Fruit fly (Drosophila melanogaster) S2 (cell line): Measurements from ENCODE around the gene Ahcy.

Experiments used
- CG8478 ChIP-seq: fragments of >200 bp; optimal IDR thresholded peaks from 2 replicates; lab custom pipeline; 2018
- CTCF ChIP-seq, 2 experiments: fragments of >200 bp; optimal IDR thresholded peaks; 2 replicates each; lab custom pipeline; 2018

The Ahcy gene

DNA sequence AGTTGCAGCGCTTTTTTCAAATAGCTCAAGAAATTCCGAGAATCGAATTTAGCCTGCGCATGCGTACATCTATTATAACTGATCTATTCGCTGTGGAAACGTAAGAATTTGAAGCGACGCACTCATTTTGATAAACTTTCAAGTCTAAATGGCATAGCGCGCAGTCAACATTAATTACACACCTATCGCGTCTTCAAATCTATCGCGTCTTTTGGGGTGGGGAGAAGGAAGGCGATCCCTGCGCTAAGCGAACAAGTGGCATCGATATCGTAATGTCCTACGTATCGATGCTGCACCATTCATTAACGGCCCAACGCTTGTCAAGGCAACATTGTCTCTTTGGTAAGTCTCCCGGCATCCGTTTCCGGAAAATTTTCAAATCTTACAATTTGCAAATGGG is 25.7 kb downstream of the Ahcy start, which contains the start of gene CG6324:
Gene CG6324, plus strand, starts transcription at position 301 of the 400 bp plus-strand sequence.
- TF ChIP-seq CTCF (optimal IDR thresholded peaks at IDR 0.05; lab: Kevin White, UChicago) = no peak
- no peak for TF ChIP-seq CG8478 (lab: Kevin White, UChicago)

DNA sequence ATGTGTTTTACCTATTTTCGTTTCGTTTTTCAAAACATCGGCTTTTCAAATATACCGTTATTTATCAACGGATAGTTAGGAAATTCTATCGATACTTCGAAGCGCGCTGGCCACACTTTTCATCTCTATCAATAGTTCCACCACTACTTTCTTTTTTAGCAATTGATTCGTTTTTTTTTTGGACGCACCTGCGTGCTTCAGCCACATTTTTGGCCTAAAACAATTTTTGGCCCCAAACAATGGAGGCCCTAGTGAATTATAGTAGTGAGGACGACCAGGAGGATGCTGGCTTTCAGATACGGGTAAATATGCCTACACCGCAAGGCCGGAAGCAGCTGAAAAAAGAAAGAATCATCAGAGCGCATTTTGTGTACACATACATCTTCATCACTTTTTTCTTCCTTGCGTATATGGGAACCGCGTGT is 32.2 kb downstream of the Ahcy start, which contains the start of gene CG6340:
Gene CG6340, plus strand, starts transcription at position 139 of the 425 bp plus-strand sequence.
- TF ChIP-seq CTCF (optimal IDR thresholded peaks at IDR 0.05; lab: Kevin White, UChicago) = no peak
- no peak for TF ChIP-seq CG8478 (lab: Kevin White, UChicago)

DNA sequence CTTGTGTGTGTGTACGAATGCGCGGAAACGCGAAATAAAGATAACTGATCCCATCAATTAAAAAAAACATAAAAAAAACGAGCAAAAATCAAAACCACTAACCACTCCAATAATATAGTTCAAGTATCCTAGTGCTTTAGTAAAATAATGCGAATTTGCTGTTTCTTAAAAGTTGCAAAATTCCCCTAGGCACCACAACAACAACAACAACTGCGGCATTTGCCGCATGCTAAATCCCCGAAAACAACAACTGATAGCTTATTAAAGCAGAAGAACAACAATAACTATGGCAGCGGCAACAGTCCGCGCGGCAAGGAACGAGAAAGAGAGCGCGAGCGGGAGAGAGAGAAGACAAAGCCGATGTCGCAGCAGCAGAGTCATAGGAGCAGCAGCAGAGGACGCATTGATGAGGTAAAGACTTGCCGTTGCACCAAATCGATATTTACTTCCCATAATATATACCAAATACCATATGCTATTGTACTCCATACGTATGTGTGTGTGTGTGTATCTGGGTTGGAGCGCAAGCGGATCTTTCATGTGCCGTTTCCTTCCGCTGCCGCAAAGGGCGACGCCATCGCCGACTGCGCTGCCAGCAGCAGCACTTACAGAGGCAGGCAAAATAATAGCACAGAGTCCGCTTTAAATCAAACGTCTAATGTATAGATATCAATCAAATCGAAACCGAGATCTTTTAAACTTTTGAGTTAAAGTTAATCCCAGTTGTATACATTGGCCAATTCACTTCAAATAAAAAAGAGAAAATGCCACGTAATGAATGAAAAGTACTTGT is 33.1 kb downstream of the Ahcy start:
- TF ChIP-seq CTCF (optimal IDR thresholded peaks at IDR 0.05; lab: Kevin White, UChicago) (no peak), CG8478 (lab: Kevin White, UChicago) (no peak)

DNA sequence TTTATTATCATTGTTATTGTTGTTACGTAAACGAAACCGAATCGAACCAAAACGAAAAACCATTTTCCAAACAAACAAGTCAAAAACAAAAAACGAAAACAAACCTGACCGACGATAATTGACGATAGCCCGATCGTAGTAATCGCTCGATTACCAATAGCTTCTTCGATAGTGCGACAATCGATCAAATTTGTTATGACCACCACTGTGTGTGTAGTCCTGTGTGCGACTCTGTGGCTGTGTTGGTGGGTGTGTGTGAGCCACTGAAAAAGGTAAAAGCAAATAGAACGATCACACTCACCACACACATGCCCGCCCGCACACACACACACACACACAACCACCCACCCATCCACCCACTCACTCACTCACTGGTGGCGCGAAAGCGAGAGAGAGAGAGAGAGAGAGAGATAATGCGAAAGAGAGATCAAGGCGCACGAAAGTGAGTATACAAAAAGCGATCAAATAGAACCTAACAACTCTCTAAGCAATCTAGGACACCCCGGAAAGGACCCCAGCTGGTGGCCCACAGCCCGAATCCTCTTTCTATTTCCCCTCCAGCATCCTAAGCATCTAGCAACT is 34.5 kb downstream of the Ahcy start:
- no peak for TF ChIP-seq CTCF (optimal IDR thresholded peaks at IDR 0.05; lab: Kevin White, UChicago)
- no peak for TF ChIP-seq CG8478 (lab: Kevin White, UChicago)

DNA sequence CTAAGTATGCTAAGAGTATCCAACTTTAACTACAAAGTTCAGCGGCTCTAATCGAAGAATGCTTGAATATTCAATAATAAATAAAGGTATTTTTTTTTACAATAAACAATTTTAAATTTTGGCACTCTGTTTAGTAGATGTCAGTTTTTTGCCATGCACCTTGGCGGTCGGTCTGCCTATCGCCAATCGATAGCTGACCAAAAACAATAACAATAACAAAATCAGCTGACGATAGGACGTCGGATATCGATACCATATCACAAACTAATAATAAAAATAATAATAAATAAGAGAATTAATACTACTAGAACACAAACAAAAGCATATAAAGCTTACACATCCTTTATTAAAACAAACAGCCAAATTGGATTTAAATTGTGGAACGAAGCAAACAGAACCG is 36.6 kb downstream of the Ahcy start, which contains the start of gene Gmap:
Gene Gmap, plus strand, starts transcription at position 241 of the 400 bp plus-strand sequence.
- TF ChIP-seq CTCF (optimal IDR thresholded peaks at IDR 0.05; lab: Kevin White, UChicago) (no peak), CG8478 (lab: Kevin White, UChicago) (no peak)

DNA sequence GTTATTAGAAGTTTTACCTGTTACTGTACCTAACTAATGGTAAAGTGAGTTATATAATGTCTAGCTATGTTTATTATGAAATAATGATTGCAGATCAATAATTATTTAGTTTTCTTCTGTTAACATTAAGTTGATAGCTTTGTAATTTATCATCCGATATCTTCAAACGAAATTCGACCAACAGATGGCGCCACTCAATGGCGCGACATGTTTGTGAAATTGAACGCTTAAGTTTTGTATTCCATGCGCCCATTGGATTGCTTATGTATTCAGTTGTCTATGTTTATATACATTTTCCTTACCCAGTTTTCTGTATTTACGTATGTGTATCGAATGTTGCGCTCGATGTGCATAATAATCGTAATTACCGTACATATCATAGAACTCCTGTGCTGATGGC is 40.5 kb downstream of the Ahcy start:
- TF ChIP-seq CG8478 (lab: Kevin White, UChicago) (no peak), CTCF (optimal IDR thresholded peaks at IDR 0.05; lab: Kevin White, UChicago) (peak; percentile 73 to 81)

DNA sequence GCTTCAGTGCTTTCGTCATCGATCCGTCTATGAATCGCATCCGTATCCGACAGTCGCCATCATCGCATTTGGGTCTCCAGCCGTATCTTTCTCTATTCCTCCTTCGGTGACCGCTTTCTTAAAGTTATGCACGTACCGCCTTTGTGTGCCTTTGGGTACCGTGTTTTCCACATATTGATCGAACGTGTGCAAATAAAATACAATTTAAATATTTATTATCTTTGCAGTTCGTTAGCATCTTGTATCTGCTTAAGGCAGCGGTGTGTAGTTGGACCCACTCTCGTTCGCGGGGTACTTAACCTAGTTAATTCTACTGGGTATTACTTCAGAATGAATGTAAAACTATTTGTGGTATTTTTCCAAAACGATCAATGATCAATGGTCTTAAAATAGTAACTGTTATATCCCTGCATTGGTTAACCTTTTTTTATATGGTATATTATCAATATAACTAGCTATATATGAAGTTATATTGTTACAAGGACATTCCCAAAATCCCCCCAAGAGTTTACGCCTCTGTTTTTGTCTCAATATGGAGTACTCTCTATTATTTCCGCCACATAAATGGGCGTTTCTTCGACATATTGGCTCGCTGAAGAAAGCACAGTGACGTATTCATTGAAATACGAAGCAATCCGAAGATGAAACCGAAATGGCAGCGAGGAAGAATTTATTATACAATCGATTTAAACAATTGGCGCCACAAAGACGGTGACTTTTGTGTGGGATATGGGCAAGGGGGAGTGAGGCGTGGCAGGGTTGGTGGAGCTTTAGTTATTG is 45.7 kb downstream of the Ahcy start:
- no peak for TF ChIP-seq CG8478 (lab: Kevin White, UChicago)
- TF ChIP-seq CTCF (optimal IDR thresholded peaks at IDR 0.05; lab: Kevin White, UChicago) = no peak

DNA sequence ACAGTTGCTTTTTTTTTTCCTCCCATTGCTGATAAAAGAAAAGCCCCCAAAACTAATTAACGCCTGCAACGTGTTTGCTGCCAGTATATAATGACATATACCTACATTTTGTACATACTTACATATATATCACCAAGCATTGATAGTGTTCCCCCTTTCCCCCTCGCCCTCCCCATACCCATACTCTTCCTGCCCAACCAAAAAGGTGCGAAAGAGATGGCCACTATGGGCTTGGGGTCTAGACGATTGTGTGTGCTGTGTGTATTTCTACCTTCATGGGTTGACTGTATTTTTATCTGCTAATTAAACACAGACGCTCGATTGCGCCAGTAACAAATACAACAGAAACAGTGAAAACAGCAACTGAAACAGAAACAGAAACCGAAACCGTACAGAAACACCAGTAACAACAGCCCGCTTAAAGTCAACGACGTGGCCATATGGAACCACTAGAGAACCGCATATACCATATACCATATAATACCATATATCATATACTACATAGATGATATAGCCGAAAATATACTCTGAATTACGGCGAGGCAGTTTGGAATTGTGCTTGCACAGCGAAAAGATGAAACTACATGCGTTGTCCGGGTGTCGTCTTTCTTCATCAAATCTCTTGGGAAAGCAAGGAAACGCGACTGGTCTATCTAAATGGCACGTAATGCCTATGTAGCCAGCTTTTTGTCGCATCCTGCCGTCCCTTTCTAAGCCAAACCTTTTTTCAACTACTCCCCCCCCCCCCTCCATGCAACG is 46.8 kb downstream of the Ahcy start:
- no peak for TF ChIP-seq CTCF (optimal IDR thresholded peaks at IDR 0.05; lab: Kevin White, UChicago)
- TF ChIP-seq CG8478 (lab: Kevin White, UChicago) = no peak

DNA sequence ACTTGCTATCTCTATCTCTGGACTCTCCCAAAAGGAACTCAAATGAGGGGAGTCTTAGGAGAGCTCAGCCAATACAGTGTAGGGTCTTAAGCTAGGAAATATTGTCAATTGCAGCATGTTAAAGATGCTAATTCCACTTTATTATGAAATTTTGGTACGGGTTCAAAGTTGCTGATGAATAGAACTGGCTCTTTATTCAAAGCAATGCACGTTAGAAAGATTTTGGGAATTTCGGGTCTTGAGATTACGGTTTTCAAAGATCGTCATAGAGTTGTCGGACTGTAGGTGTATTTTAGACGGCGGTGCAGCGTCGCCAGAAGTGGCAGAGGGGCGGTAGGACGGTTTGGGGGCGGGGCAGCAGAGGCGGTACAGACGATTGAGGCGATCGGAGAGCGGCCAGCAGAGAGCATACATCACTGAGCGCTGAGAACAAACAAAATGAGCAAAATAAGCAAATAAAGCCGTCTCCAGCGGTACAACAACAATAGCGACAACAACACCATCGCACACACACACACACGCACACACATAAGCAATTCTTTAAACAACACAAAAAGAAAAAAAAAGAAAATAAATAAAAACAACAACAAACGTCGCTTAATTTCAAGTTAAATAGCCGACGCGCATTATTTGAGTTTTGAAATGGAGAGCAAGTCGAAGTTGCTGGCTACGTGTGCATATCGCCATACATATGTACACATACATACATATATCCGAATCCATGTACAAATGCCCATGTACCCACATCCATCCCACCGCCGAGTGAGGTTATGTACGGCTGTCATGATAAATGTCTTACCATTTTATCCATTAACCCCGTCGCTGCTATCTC is 47.6 kb downstream of the Ahcy start:
- no peak for TF ChIP-seq CTCF (optimal IDR thresholded peaks at IDR 0.05; lab: Kevin White, UChicago)
- no peak for TF ChIP-seq CG8478 (lab: Kevin White, UChicago)

DNA sequence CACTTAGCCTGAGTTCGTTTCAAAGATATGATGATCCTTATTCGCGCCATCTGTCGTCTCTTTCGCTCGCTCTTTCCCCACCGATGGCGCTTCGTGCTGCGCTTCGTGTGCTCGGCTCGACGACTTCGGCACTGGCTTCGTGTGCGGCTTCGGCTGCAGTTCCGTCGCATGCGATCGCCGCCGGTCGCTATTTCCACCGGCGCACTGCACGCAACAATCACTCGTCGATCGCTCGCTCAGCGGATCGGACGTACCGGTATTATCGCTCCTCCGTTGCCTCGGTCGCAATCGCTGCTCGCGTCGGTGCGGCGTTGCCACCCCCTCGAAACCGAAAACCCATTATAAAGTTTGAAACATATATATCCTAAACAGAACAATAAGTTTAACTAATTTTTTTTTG is 48.7 kb downstream of the Ahcy start:
- peak; percentile 45 to 64 for TF ChIP-seq CTCF (optimal IDR thresholded peaks at IDR 0.05; lab: Kevin White, UChicago)
- TF ChIP-seq CG8478 (lab: Kevin White, UChicago) = no peak

DNA sequence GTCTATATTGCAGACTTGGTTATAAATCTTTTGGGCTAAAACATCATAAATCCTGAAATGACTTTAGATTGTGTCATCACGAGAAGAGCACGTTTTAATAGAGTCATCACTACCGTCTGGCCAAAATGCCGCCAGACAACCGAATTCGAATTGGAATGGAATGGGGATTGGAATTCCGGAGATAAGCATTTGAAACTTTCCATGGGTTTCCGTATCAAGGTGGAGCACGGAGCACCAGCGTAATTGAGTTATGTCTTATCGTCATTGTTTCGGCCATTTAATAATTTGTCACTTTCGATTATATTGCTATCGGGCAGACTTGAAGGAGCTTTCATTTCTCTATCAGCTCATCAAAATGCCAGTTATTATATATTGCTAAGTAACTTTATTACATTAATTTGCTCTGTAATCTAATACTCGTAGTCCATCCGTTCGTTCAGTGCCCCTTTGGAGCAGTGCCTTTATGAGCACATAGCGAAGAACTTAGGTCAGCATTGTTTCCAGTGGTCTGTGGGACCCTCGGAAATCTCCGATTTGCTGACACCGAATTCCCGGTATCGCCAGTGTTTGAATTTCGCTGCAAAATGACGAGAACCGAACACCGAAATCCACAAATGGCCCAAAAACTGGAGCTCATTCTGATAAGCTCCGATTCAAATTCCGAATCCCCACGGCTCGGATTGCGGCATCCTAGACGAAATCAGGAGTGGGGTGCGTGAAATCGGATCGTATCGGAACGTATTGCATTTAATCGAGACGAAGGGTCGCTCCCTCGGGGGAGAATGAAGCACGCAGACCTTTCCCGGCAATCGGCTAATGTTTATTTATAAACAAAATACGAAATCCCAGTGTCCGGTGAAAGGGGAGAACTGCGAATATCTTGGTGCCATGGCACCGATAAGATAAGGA is 50.2 kb downstream of the Ahcy start:
- TF ChIP-seq CG8478 (lab: Kevin White, UChicago) (no peak), CTCF (optimal IDR thresholded peaks at IDR 0.05; lab: Kevin White, UChicago) (no peak)

DNA sequence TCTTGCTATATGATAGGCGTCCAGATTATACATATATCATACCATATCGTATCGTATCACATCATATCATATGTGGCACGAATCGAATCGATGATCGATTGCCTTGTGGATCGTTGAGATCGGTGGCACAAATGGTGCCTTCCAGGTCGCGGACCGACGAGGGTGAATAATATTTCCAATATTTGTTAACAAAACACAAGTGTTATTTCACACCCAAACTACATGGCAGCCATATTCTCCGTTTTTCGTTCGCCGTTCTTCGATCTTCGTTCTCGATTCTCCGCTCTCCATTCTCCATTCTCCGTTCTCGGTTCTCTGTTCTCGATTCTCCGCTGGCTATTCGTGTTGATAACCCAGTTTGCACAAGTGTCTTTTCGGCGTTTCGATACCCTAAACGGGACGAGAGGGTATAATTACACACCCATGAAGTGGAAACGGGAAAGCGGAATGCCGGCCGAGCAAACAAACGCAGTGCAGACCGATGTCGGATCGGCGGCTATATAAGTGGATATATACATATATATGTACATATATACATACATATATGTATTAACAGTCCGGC is 51.7 kb downstream of the Ahcy start:
- TF ChIP-seq CG8478 (lab: Kevin White, UChicago) = no peak
- no peak for TF ChIP-seq CTCF (optimal IDR thresholded peaks at IDR 0.05; lab: Kevin White, UChicago)
